Worm (Caenorhabditis elegans): ENCODE results near the gene srbc-54.

- TF ChIP-seq him-1 (tag; optimal IDR thresholded peaks at IDR 0.05) (no peak), W03F9.2 (tag; optimal IDR thresholded peaks at IDR 0.05) (no peak), dao-5 (tag; optimal IDR thresholded peaks at IDR 0.05) (no peak)
Measured at ce11 chrV:15809543-15809942, 24.0 kb downstream of the srbc-54 start, which contains the start of gene srsx-36.
